Fruit fly (Drosophila melanogaster) whole organism, embryonic: ENCODE data around the gene CG13694.

Experiments
- CG12219 ChIP-seq: fragments of 200-800 bp; sonication (Bioruptor generic); optimal IDR thresholded peaks from 3 replicates; lab custom pipeline; 2018; ENCODE audit warnings: missing biosample characterization, mild to moderate bottlenecking, missing genetic modification characterization
- CG13296 ChIP-seq: fragments of 200-800 bp; sonication (Bioruptor generic); optimal IDR thresholded peaks from 3 replicates; lab custom pipeline; 2018; ENCODE audit warnings: missing biosample characterization, mild to moderate bottlenecking, missing genetic modification characterization
- CG9437 ChIP-seq: fragments of 200-800 bp; sonication (Bioruptor generic); optimal IDR thresholded peaks from 2 replicates; lab custom pipeline; 2018; ENCODE audit warnings: missing biosample characterization, mild to moderate bottlenecking, missing genetic modification characterization
- Dref ChIP-seq: fragments of 200-800 bp; sonication (Bioruptor generic); IDR thresholded peaks from 2 replicates; pipeline ENCODE4 v1.3.6; 2022; ENCODE audit warnings: missing biosample characterization, missing genetic modification characterization
- HLH54F ChIP-seq: fragments of 200-800 bp; sonication (Bioruptor generic); optimal IDR thresholded peaks from 3 replicates; lab custom pipeline; 2016; ENCODE audit warnings: missing biosample characterization, missing genetic modification characterization
- NK7.1 ChIP-seq: fragments of 200-800 bp; sonication (Bioruptor generic); optimal IDR thresholded peaks from 3 replicates; lab custom pipeline; 2016; ENCODE audit warnings: missing biosample characterization, missing genetic modification characterization
- lbe ChIP-seq: fragments of 200-800 bp; sonication (Bioruptor generic); optimal IDR thresholded peaks from 2 replicates; lab custom pipeline; 2016; ENCODE audit warnings: missing biosample characterization, mild to moderate bottlenecking, missing genetic modification characterization
- rib ChIP-seq: fragments of 200-800 bp; sonication (Bioruptor generic); IDR thresholded peaks from 2 replicates; pipeline ENCODE4 v1.3.6; 2022; ENCODE audit warnings: missing biosample characterization, missing genetic modification characterization
- wdn ChIP-seq: fragments of 200-800 bp; sonication (Bioruptor generic); IDR thresholded peaks from 2 replicates; pipeline ENCODE4 v1.3.6; 2022; ENCODE audit warnings: missing biosample characterization, missing genetic modification characterization

dm6 chr2L:163229-163628 lies 46.9 kb upstream of the CG13694 start:
- no peak for TF ChIP-seq wdn (GFP tag; lab: Robert Waterston, UW)
- TF ChIP-seq HLH54F (GFP tag; lab: Kevin White, UChicago), result no peak
- no peak for TF ChIP-seq Dref (GFP tag; lab: Robert Waterston, UW)
- TF ChIP-seq CG13296, result no peak
- no peak for TF ChIP-seq lbe
- no peak for TF ChIP-seq NK7.1 (GFP tag; lab: Kevin White, UChicago)
- TF ChIP-seq CG9437 (GFP tag; lab: Kevin White, UChicago), result no peak
- no peak for TF ChIP-seq rib (GFP tag; lab: Robert Waterston, UW)
- TF ChIP-seq CG12219 (GFP tag; lab: Kevin White, UChicago), result no peak
